Fruit fly (Drosophila melanogaster) S2 (cell line): ENCODE measurements around the gene Cad88C.

ENCODE experiments used
- CG8478 ChIP-seq: fragments of >200 bp; optimal IDR thresholded peaks from 2 replicates; lab custom pipeline; 2018
- CTCF ChIP-seq, 2 experiments: fragments of >200 bp; optimal IDR thresholded peaks; 2 replicates each; lab custom pipeline; 2018

dm6 chr3R:14608892-14609692 lies 21.2 kb upstream of the Cad88C start, which contains the start of gene CG14853:
- TF ChIP-seq CTCF (optimal IDR thresholded peaks at IDR 0.05; lab: Kevin White, UChicago) (no peak), CG8478 (lab: Kevin White, UChicago) (no peak)
